Worm (Caenorhabditis elegans) whole organism, midembryonic: ENCODE measurements around the gene sri-40.
"Not testable (repeated sequence)": the region's sequence is repeated elsewhere in the genome, so short reads cannot be mapped to it uniquely, and the experiment has no call there.

ENCODE experiments used
- cog-1 ChIP-seq: sonication (generic microtip); optimal IDR thresholded peaks from 2 replicates; lab custom pipeline; 2016; ENCODE audit warnings: missing genetic modification characterization, missing compliant biosample characterization
- flt-1 ChIP-seq: fragments of 200-800 bp; sonication (Bioruptor generic); IDR thresholded peaks from 2 replicates; pipeline ENCODE4 v1.3.6; 2022; ENCODE audit warnings: missing genetic modification characterization, missing compliant biosample characterization
- klf-2 ChIP-seq: fragments of 200-800 bp; sonication (Bioruptor generic); conservative IDR thresholded peaks from 2 replicates; pipeline ENCODE4 v1.3.6; 2022; ENCODE audit warnings: missing genetic modification reagents, missing genetic modification characterization, missing compliant biosample characterization
- ref-1 ChIP-seq: fragments of 200-800 bp; sonication (Bioruptor generic); conservative IDR thresholded peaks from 2 replicates; pipeline ENCODE4 v1.3.6; 2022; ENCODE audit warnings: missing genetic modification reagents, missing genetic modification characterization, missing compliant biosample characterization
- tab-1 ChIP-seq: fragments of 200-800 bp; sonication (Bioruptor generic); IDR thresholded peaks from 2 replicates; pipeline ENCODE4 v1.3.6; 2022; ENCODE audit warnings: missing genetic modification characterization, missing compliant biosample characterization
- ztf-23 ChIP-seq: fragments of 200-800 bp; sonication (Bioruptor generic); IDR thresholded peaks from 2 replicates; pipeline ENCODE4 v1.3.6; 2022; ENCODE audit warnings: missing genetic modification reagents, missing genetic modification characterization, missing compliant biosample characterization

DNA sequence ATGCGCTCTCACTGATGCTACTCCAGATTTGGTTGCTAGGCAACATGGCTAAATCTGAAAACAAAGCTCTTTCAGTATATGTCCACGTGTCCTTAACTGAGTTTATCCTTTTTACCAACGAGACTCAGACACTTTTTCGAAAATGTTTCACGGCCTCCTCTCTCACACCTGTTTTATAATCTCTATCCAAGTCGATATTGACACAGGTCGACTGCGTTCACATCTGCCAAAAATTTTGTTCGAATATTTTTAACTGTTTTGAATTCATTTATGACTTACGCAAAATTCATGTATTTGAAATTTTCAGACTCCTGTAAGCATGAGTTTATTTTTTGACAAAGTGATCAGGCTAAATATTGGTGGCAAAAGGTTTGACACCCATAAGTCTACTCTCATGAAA is 38.0 kb downstream of the sri-40 start, which contains the start of gene ZC239.3:
- not testable (repeated sequence) for TF ChIP-seq cog-1 (tag; lab: Kevin White, UChicago); ref-1 (GFP tag; lab: Robert Waterston, UW); flt-1; tab-1; klf-2 (GFP tag; lab: Robert Waterston, UW); ztf-23 (GFP tag; lab: Robert Waterston, UW)
